Worm (Caenorhabditis elegans) whole organism, late embryonic: ENCODE measurements around the gene F59B10.6.

Experiments
- C08G9.2 ChIP-seq: sonication (generic microtip); optimal IDR thresholded peaks from 2 replicates; lab custom pipeline; 2016; ENCODE audit warnings: mild to moderate bottlenecking, missing genetic modification characterization, moderate library complexity, missing compliant biosample characterization
- C38D4.7 ChIP-seq: fragments of 200-800 bp; sonication (Bioruptor generic); optimal IDR thresholded peaks from 2 replicates; lab custom pipeline; 2018; ENCODE audit warnings: mild to moderate bottlenecking, missing genetic modification characterization, moderate library complexity, missing compliant biosample characterization
- F13H6.1 ChIP-seq: sonication (generic microtip); optimal IDR thresholded peaks from 2 replicates; lab custom pipeline; 2016; ENCODE audit warnings: missing genetic modification characterization, missing compliant biosample characterization
- K09A11.1 ChIP-seq: sonication (generic microtip); optimal IDR thresholded peaks from 2 replicates; lab custom pipeline; 2017; ENCODE audit warnings: antibody characterized with exemption, mild to moderate bottlenecking, missing genetic modification characterization, missing compliant biosample characterization; ENCODE audit not compliant: insufficient read depth
- Y22D7AL.16 ChIP-seq: sonication (generic microtip); optimal IDR thresholded peaks from 2 replicates; lab custom pipeline; 2016; ENCODE audit warnings: missing genetic modification characterization, missing compliant biosample characterization
- ama-1 ChIP-seq: fragments of 150-350 bp; optimal IDR thresholded peaks from 2 replicates; lab custom pipeline; 2014
- ceh-2 ChIP-seq: sonication (generic microtip); optimal IDR thresholded peaks from 2 replicates; lab custom pipeline; 2016; ENCODE audit warnings: missing genotype, missing genetic modification characterization, missing compliant biosample characterization
- ceh-34 ChIP-seq: sonication (generic microtip); optimal IDR thresholded peaks from 2 replicates; lab custom pipeline; 2016; ENCODE audit warnings: mild to moderate bottlenecking, missing genetic modification characterization, missing compliant biosample characterization
- ceh-48 ChIP-seq: sonication (generic microtip); optimal IDR thresholded peaks from 2 replicates; lab custom pipeline; 2016; ENCODE audit warnings: missing genetic modification characterization, inconsistent platforms, missing compliant biosample characterization
- ceh-9 ChIP-seq: sonication (generic microtip); optimal IDR thresholded peaks from 2 replicates; lab custom pipeline; 2016; ENCODE audit warnings: mild to moderate bottlenecking, missing genetic modification characterization, inconsistent platforms, missing compliant biosample characterization
- che-1 ChIP-seq: sonication (generic microtip); optimal IDR thresholded peaks from 2 replicates; lab custom pipeline; 2016; ENCODE audit warnings: mild to moderate bottlenecking, missing genetic modification characterization, missing compliant biosample characterization
- dve-1 ChIP-seq: sonication (generic microtip); optimal IDR thresholded peaks from 2 replicates; lab custom pipeline; 2017; ENCODE audit warnings: antibody characterized with exemption, mild to moderate bottlenecking, missing genetic modification characterization, missing compliant biosample characterization
- elt-2 ChIP-seq: sonication (generic microtip); optimal IDR thresholded peaks from 2 replicates; lab custom pipeline; 2016; ENCODE audit warnings: missing genetic modification reagents, missing genetic modification characterization, missing compliant biosample characterization
- elt-4 ChIP-seq: sonication (generic microtip); optimal IDR thresholded peaks from 2 replicates; lab custom pipeline; 2016; ENCODE audit warnings: missing genetic modification characterization, missing compliant biosample characterization
- fkh-10 ChIP-seq: fragments of 150-350 bp; optimal IDR thresholded peaks from 2 replicates; lab custom pipeline; 2014; ENCODE audit warnings: missing biosample characterization, missing genetic modification reagents, missing genetic modification characterization
- fkh-6 ChIP-seq: sonication (generic microtip); optimal IDR thresholded peaks from 2 replicates; lab custom pipeline; 2016; ENCODE audit warnings: missing genetic modification characterization, missing compliant biosample characterization
- gmeb-2 ChIP-seq: sonication (generic microtip); optimal IDR thresholded peaks from 2 replicates; lab custom pipeline; 2016; ENCODE audit warnings: missing genetic modification characterization, inconsistent platforms, missing compliant biosample characterization
- hlh-15 ChIP-seq: sonication (generic microtip); optimal IDR thresholded peaks from 2 replicates; lab custom pipeline; 2016; ENCODE audit warnings: missing genetic modification characterization, missing compliant biosample characterization
- hlh-30 ChIP-seq: sonication (generic microtip); optimal IDR thresholded peaks from 2 replicates; lab custom pipeline; 2017; ENCODE audit warnings: antibody characterized with exemption, missing genetic modification characterization, missing compliant biosample characterization; ENCODE audit not compliant: insufficient read depth
- hlh-8 ChIP-seq: sonication (generic microtip); optimal IDR thresholded peaks from 2 replicates; lab custom pipeline; 2016; ENCODE audit warnings: missing genotype, missing genetic modification characterization, missing compliant biosample characterization
- lin-11 ChIP-seq: fragments of 200-800 bp; sonication (Bioruptor generic); optimal IDR thresholded peaks from 2 replicates; lab custom pipeline; 2018; ENCODE audit warnings: mild to moderate bottlenecking, missing genetic modification characterization, missing compliant biosample characterization
- madf-2 ChIP-seq: sonication (generic microtip); optimal IDR thresholded peaks from 2 replicates; lab custom pipeline; 2017; ENCODE audit warnings: missing genetic modification characterization, missing compliant biosample characterization
- nfya-1 ChIP-seq: sonication (generic microtip); optimal IDR thresholded peaks from 2 replicates; lab custom pipeline; 2017; ENCODE audit warnings: missing genetic modification characterization, mild to moderate bottlenecking, missing compliant biosample characterization, antibody characterized with exemption, moderate library complexity
- nhr-11 ChIP-seq: fragments of 150-350 bp; optimal IDR thresholded peaks from 2 replicates; lab custom pipeline; 2014; ENCODE audit warnings: missing biosample characterization, missing genetic modification characterization
- nhr-232 ChIP-seq: sonication (generic microtip); optimal IDR thresholded peaks from 2 replicates; lab custom pipeline; 2016; ENCODE audit warnings: missing genetic modification characterization, missing compliant biosample characterization
- npax-4 ChIP-seq: sonication (generic microtip); optimal IDR thresholded peaks from 2 replicates; lab custom pipeline; 2016; ENCODE audit warnings: missing genetic modification characterization, missing compliant biosample characterization
- pag-3 ChIP-seq: sonication (generic microtip); optimal IDR thresholded peaks from 2 replicates; lab custom pipeline; 2016; ENCODE audit warnings: missing compliant biosample characterization, missing genetic modification characterization, borderline replicate concordance
- pat-9 ChIP-seq: fragments of 200-800 bp; sonication (Bioruptor generic); optimal IDR thresholded peaks from 2 replicates; lab custom pipeline; 2018; ENCODE audit warnings: mild to moderate bottlenecking, missing genetic modification characterization, moderate library complexity, missing compliant biosample characterization
- pax-1 ChIP-seq: fragments of 150-350 bp; optimal IDR thresholded peaks from 2 replicates; lab custom pipeline; 2014; ENCODE audit warnings: missing biosample characterization, missing genetic modification characterization
- pha-2 ChIP-seq: sonication (generic microtip); optimal IDR thresholded peaks from 2 replicates; lab custom pipeline; 2017; ENCODE audit warnings: mild to moderate bottlenecking, missing genetic modification characterization, missing compliant biosample characterization
- pha-4 ChIP-seq: fragments of 150-350 bp; optimal IDR thresholded peaks from 2 replicates; lab custom pipeline; 2018; ENCODE audit warnings: missing biosample characterization, missing genetic modification reagents, missing genetic modification characterization
- pros-1 ChIP-seq: fragments of 150-350 bp; optimal IDR thresholded peaks from 2 replicates; lab custom pipeline; 2014; ENCODE audit warnings: missing biosample characterization, missing genetic modification reagents, missing genetic modification characterization
- ref-2 ChIP-seq: sonication (generic microtip); optimal IDR thresholded peaks from 2 replicates; lab custom pipeline; 2016; ENCODE audit warnings: missing genetic modification characterization, missing compliant biosample characterization
- rnt-1 ChIP-seq: sonication (generic microtip); optimal IDR thresholded peaks from 2 replicates; lab custom pipeline; 2016; ENCODE audit warnings: missing genetic modification characterization, missing compliant biosample characterization
- sdc-2 ChIP-seq: sonication (generic microtip); optimal IDR thresholded peaks from 2 replicates; lab custom pipeline; 2016; ENCODE audit warnings: missing genotype, missing genetic modification characterization, missing compliant biosample characterization
- sox-4 ChIP-seq: sonication (generic microtip); optimal IDR thresholded peaks from 2 replicates; lab custom pipeline; 2017; ENCODE audit warnings: mild to moderate bottlenecking, missing genetic modification characterization, inconsistent platforms, missing compliant biosample characterization
- tbx-7 ChIP-seq: sonication (generic microtip); optimal IDR thresholded peaks from 2 replicates; lab custom pipeline; 2016; ENCODE audit warnings: missing genotype, missing genetic modification characterization, missing compliant biosample characterization
- ttx-3 ChIP-seq: sonication (generic microtip); optimal IDR thresholded peaks from 2 replicates; lab custom pipeline; 2016; ENCODE audit warnings: missing genetic modification reagents, missing genetic modification characterization, missing compliant biosample characterization
- unc-42 ChIP-seq: sonication (generic microtip); optimal IDR thresholded peaks from 2 replicates; lab custom pipeline; 2016; ENCODE audit warnings: missing genotype, missing genetic modification characterization, missing compliant biosample characterization
- unc-55 ChIP-seq: sonication (generic microtip); optimal IDR thresholded peaks from 2 replicates; lab custom pipeline; 2017; ENCODE audit warnings: missing biosample characterization, missing genetic modification reagents, missing genetic modification characterization
- ztf-16 ChIP-seq: sonication (generic microtip); optimal IDR thresholded peaks from 2 replicates; lab custom pipeline; 2017; ENCODE audit warnings: missing genetic modification characterization, missing compliant biosample characterization

Gene F59B10.6

ce11 chrII:10545213-10545612 lies 20.9 kb upstream of the F59B10.6 start:
- TF ChIP-seq pat-9 (tag; lab: Kevin White, UChicago) = peak; percentile 15
- peak; percentile 0 for TF ChIP-seq nhr-232
- TF ChIP-seq ttx-3 (tag; lab: Kevin White, UChicago) = no peak
- no peak for TF ChIP-seq sox-4 (tag; lab: Kevin White, UChicago)
- no peak for TF ChIP-seq nhr-11 (tag; lab: Kevin White, UChicago)
- TF ChIP-seq, all 69 proteins: peak for 2

- TF ChIP-seq elt-4 (tag; lab: Kevin White, UChicago) (no peak), pax-1 (tag; lab: Kevin White, UChicago) (no peak), sdc-2 (tag; lab: Kevin White, UChicago) (no peak), lin-11 (tag; lab: Kevin White, UChicago) (no peak), madf-2 (tag; lab: Kevin White, UChicago) (no peak), ztf-16 (tag; lab: Kevin White, UChicago) (no peak)
These were observed 20.2 kb upstream of the F59B10.6 start for ce11 chrII:10544374-10544908.

DNA sequence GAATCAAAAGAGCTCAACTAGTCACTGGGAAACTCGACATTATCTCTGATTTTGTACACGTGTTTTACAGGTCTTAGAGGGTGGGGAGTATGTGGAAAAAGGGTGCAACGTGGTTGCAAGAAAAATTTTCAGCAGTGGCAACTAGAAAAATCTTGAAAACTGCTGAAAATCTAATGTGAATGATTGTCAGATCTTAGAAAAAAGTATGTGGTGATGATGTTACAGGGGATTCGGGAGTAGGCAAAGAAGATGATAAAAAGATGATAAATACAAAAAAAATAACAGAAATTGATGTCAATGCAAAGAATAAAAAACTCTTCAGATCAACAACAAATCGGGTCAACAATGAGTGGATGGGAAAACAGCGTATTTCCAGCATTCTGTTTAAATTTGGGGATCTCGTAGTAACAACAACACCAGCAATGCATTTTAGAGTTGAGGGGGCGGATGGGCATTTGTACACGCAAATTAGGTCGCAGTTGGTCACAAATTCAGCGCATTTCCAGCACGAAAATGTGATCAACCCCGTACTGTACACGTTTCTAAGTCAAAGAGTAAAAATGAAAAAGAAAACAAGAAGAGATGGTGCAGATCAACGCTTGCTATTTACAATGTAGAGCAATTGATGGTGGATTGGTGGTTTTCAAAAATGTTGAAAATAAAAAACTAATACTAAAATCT lies 19.3 kb upstream of the F59B10.6 start:
- no peak for TF ChIP-seq ceh-2 (tag; lab: Kevin White, UChicago)
- peak; percentile 1 for TF ChIP-seq nhr-11 (tag; lab: Kevin White, UChicago)
- no peak for TF ChIP-seq ceh-9 (tag; lab: Kevin White, UChicago)

DNA sequence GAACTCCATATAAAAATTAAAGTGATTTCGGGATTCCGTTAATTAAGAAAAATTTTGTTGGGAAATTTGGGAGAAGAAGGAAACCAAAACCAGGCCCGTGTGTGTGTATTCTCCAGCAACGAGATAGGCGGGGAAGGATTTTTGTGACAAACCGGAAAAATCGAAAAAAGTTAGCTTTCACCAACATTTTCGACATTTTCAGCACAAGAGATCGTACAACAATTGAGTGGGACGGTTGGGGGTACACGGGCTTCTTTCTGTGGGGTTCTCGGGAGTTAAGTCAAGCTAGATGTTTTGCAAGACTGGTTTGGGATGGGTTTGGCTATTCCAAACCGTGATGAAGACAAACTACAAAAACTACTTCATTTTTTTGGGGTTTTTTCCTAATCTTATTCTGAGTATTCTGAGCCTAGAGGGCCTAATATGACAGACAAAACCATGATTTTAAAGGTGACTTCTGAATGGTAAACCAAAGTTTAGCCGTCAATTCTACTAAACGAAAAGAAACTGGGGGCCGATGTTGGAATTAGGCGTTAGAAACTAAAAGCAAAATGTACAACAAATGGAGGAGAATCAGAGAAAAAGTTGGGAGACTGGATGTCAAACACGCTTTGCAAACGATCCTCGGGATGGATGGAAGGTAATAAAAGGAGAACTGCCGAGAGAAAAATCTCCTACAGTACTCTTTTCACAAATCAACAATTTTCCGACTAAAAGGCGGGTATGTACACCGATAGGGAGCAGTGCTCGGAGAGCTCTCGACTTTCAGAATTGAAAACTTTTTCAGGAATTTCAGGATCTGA lies 18.6 kb upstream of the F59B10.6 start:
- TF ChIP-seq hlh-30 = no peak
- TF ChIP-seq ceh-34 = no peak
- TF ChIP-seq, all 69 proteins: peak for 0

DNA sequence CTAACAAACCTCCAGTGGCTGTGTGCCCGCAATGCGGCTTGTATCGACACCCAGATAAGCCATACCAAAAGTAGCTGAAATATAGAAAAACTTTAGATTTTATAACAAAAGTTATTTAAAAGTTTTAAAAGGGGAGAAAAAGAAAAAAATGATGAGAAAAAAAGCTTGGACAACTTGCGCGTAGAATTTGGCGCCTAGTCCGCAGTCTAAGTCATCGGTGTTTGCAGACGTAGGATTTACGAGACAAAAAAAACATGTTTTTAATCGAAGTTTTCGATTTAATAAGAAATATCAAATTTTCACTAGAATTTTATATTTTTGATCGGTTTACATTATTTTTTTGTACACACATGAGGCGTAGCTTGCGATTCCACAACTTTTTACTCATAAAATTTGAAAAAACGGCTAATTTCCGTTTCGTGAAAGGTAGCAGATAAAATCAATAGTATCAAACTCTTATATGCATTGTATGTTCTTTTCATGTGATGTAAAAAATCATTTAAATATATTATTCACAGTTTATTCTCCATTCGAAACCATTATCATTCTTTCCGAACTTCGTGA lies 17.7 kb upstream of the F59B10.6 start, which contains the start of gene pro-1:
pro-1 (minus strand) TSS at position 74 of the 564 bp plus-strand sequence.
- no peak for TF ChIP-seq rnt-1 (tag; lab: Kevin White, UChicago)
- no peak for TF ChIP-seq pag-3 (tag; lab: Kevin White, UChicago)
- no peak for TF ChIP-seq lin-11 (tag; lab: Kevin White, UChicago)
- TF ChIP-seq dve-1 (tag; lab: Kevin White, UChicago) = peak; percentile 19
- peak; percentile 29 for TF ChIP-seq F13H6.1 (tag; lab: Kevin White, UChicago)
- no peak for TF ChIP-seq madf-2 (tag; lab: Kevin White, UChicago)
- TF ChIP-seq pat-9 (tag; lab: Kevin White, UChicago) = no peak
- TF ChIP-seq ama-1 (lab: Kevin White, UChicago) = peak; percentile 82
- TF ChIP-seq C08G9.2 (tag; lab: Kevin White, UChicago) = no peak
- TF ChIP-seq hlh-8 (tag; lab: Kevin White, UChicago) = no peak
- TF ChIP-seq che-1 (tag; lab: Kevin White, UChicago) = peak; percentile 10
- no peak for TF ChIP-seq ref-2 (tag; lab: Kevin White, UChicago)
- no peak for TF ChIP-seq npax-4 (tag; lab: Kevin White, UChicago)
- TF ChIP-seq fkh-6 = no peak
- no peak for TF ChIP-seq hlh-15 (tag; lab: Kevin White, UChicago)
- TF ChIP-seq nfya-1 (tag; lab: Kevin White, UChicago) = peak; percentile 43
- TF ChIP-seq unc-55 (GFP tag; lab: Kevin White, UChicago) = no peak
- TF ChIP-seq unc-42 (tag; lab: Kevin White, UChicago) = no peak
- TF ChIP-seq pha-2 (tag; lab: Kevin White, UChicago) = no peak
- no peak for TF ChIP-seq C38D4.7 (GFP tag; lab: Kevin White, UChicago)
- no peak for TF ChIP-seq nhr-11 (tag; lab: Kevin White, UChicago)
- no peak for TF ChIP-seq K09A11.1 (tag; lab: Kevin White, UChicago)
- no peak for TF ChIP-seq ceh-48 (tag; lab: Kevin White, UChicago)
- TF ChIP-seq pha-4 (tag; lab: Kevin White, UChicago) = no peak
- no peak for TF ChIP-seq pros-1 (tag; lab: Kevin White, UChicago)
- peak; percentile 25 for TF ChIP-seq Y22D7AL.16 (tag; lab: Kevin White, UChicago)
- TF ChIP-seq ztf-16 (tag; lab: Kevin White, UChicago) = no peak
- TF ChIP-seq elt-2 (tag; lab: Kevin White, UChicago) = peak; percentile 43
- TF ChIP-seq fkh-10 = no peak
- peak; percentile 45 for TF ChIP-seq gmeb-2
- no peak for TF ChIP-seq tbx-7 (tag; lab: Kevin White, UChicago)
- no peak for TF ChIP-seq sox-4 (tag; lab: Kevin White, UChicago)
